Worm (Caenorhabditis elegans) whole organism, L3 larva: ENCODE data around the gene srab-9.

Source experiments
- aly-2 ChIP-seq: fragments of 150-350 bp; optimal IDR thresholded peaks from 2 replicates; lab custom pipeline; 2014; ENCODE audit warnings: missing biosample characterization, missing genetic modification characterization
- fkh-10 ChIP-seq: sonication (generic microtip); optimal IDR thresholded peaks from 2 replicates; lab custom pipeline; 2017; ENCODE audit warnings: missing biosample characterization, missing genetic modification reagents, missing genetic modification characterization
- nhr-11 ChIP-seq: fragments of 150-350 bp; optimal IDR thresholded peaks from 2 replicates; lab custom pipeline; 2014; ENCODE audit warnings: missing biosample characterization, missing genetic modification characterization
- nhr-25 ChIP-seq: sonication (generic microtip); optimal IDR thresholded peaks from 2 replicates; lab custom pipeline; 2017; ENCODE audit warnings: missing biosample characterization, missing genetic modification characterization
- nhr-77 ChIP-seq: fragments of 150-350 bp; optimal IDR thresholded peaks from 2 replicates; lab custom pipeline; 2014; ENCODE audit warnings: missing biosample characterization, missing genetic modification characterization
- pqm-1 ChIP-seq: fragments of 150-350 bp; optimal IDR thresholded peaks from 2 replicates; lab custom pipeline; 2017; ENCODE audit warnings: missing biosample characterization, missing genetic modification characterization, inconsistent platforms
- skn-1 ChIP-seq: fragments of 150-350 bp; optimal IDR thresholded peaks from 2 replicates; lab custom pipeline; 2014; ENCODE audit warnings: missing biosample characterization, missing genetic modification characterization
- snpc-4 ChIP-seq: fragments of 150-350 bp; optimal IDR thresholded peaks from 2 replicates; lab custom pipeline; 2014; ENCODE audit warnings: missing biosample characterization, missing genetic modification characterization
- unc-39 ChIP-seq: sonication (generic microtip); optimal IDR thresholded peaks from 4 replicates; lab custom pipeline; 2017; ENCODE audit warnings: missing biosample characterization, missing genetic modification characterization
- unc-62 ChIP-seq: fragments of 150-350 bp; sonication (generic microtip); optimal IDR thresholded peaks from 4 replicates; lab custom pipeline; 2014; ENCODE audit warnings: missing biosample characterization, missing genetic modification reagents, missing genetic modification characterization

- TF ChIP-seq unc-62 (no peak), pqm-1 (tag; lab: Kevin White, UChicago) (no peak), unc-39 (no peak), snpc-4 (tag; lab: Kevin White, UChicago) (no peak), fkh-10 (no peak), skn-1 (tag; lab: Kevin White, UChicago) (no peak), nhr-11 (no peak), aly-2 (no peak), nhr-25 (tag; lab: Kevin White, UChicago) (no peak), nhr-77 (tag; lab: Kevin White, UChicago) (no peak)
Measured at ce11 chrV:3104134-3104533, 37.0 kb downstream of the srab-9 start, which contains the start of gene str-66.
